Fruit fly (Drosophila melanogaster): ENCODE data around the gene kel.

Gene kel

dm6 chr2L:18140544-18140943 is 2.7 kb upstream of the kel start:
- TF ChIP-seq Dfd (GFP tag; optimal IDR thresholded peaks at IDR 0.05) (peak; percentile 99), dl (GFP tag; optimal IDR thresholded peaks at IDR 0.05; ENCODE audit: insufficient read depth in 1 of 2, partially characterized antibody in 2 of 2) (no peak)

dm6 chr2L:18136427-18136857 is 1.4 kb downstream of the kel start:
- no peak for TF ChIP-seq br (GFP tag; optimal IDR thresholded peaks at IDR 0.05)
- no peak for TF ChIP-seq h (GFP tag; optimal IDR thresholded peaks at IDR 0.05)
- peak; percentile 2 for TF ChIP-seq sv (GFP tag; optimal IDR thresholded peaks at IDR 0.05)

- TF ChIP-seq Vsx2 (GFP tag; optimal IDR thresholded peaks at IDR 0.05; ENCODE audit: partially characterized antibody): no peak
- no peak for TF ChIP-seq Dfd (GFP tag; optimal IDR thresholded peaks at IDR 0.05)
- TF ChIP-seq Hr78 (GFP tag; optimal IDR thresholded peaks at IDR 0.05): no peak
Measured at dm6 chr2L:18134615-18135014, 3.3 kb downstream of the kel start.

dm6 chr2L:18125649-18126048 is 12.2 kb downstream of the kel start, which contains the start of gene Grl36b:
TSS of gene Grl36b (minus strand) at chr2L:18125749.
- TF ChIP-seq Hr83 (GFP tag; optimal IDR thresholded peaks at IDR 0.05; ENCODE audit: poor library complexity, severe bottlenecking) (no peak), dsf (GFP tag; optimal IDR thresholded peaks at IDR 0.05; ENCODE audit: borderline replicate concordance) (no peak)

dm6 chr2L:18122920-18123319 is 15.0 kb downstream of the kel start:
- TF ChIP-seq Myc (optimal IDR thresholded peaks at IDR 0.05) (no peak), dsf (GFP tag; optimal IDR thresholded peaks at IDR 0.05; ENCODE audit: borderline replicate concordance) (no peak), N (GFP tag; optimal IDR thresholded peaks at IDR 0.05) (no peak), Rel (GFP tag; optimal IDR thresholded peaks at IDR 0.05) (no peak), Rel (tag; optimal IDR thresholded peaks at IDR 0.05) (peak; percentile 95)

dm6 chr2L:18122231-18122551 is 15.7 kb downstream of the kel start:
- TF ChIP-seq dmrt93B (GFP tag; optimal IDR thresholded peaks at IDR 0.05) (peak; percentile 28), Myc (optimal IDR thresholded peaks at IDR 0.05) (no peak), OdsH (GFP tag; optimal IDR thresholded peaks at IDR 0.05) (no peak), Dfd (GFP tag; optimal IDR thresholded peaks at IDR 0.05) (no peak), lola (GFP tag; optimal IDR thresholded peaks at IDR 0.05) (no peak), Dif (GFP tag; optimal IDR thresholded peaks at IDR 0.05; ENCODE audit: partially characterized antibody) (no peak), CG32264 (GFP tag; optimal IDR thresholded peaks at IDR 0.05) (no peak), Hr78 (GFP tag; optimal IDR thresholded peaks at IDR 0.05) (no peak), HLH106 (tag; optimal IDR thresholded peaks at IDR 0.05) (peak; percentile 46), CG9705 (GFP tag; optimal IDR thresholded peaks at IDR 0.05) (no peak), Hnf4 (GFP tag; optimal IDR thresholded peaks at IDR 0.05) (no peak), sage (GFP tag; optimal IDR thresholded peaks at IDR 0.05) (peak; percentile 9), rgr (GFP tag; optimal IDR thresholded peaks at IDR 0.05) (peak; percentile 10), usp (GFP tag; optimal IDR thresholded peaks at IDR 0.05) (no peak), ey (GFP tag; optimal IDR thresholded peaks at IDR 0.05) (no peak), brk (GFP tag; optimal IDR thresholded peaks at IDR 0.05) (no peak), CrebA (GFP tag; optimal IDR thresholded peaks at IDR 0.05; ENCODE audit: borderline replicate concordance) (no peak), Hr83 (GFP tag; optimal IDR thresholded peaks at IDR 0.05; ENCODE audit: poor library complexity, severe bottlenecking) (no peak), psq (GFP tag; optimal IDR thresholded peaks at IDR 0.05) (peak; percentile 17), sv (GFP tag; optimal IDR thresholded peaks at IDR 0.05) (no peak), tai (GFP tag; optimal IDR thresholded peaks at IDR 0.05) (no peak), Sp1 (GFP tag; optimal IDR thresholded peaks at IDR 0.05) (peak; percentile 1)
